Worm (Caenorhabditis elegans) whole organism, L3 larva: ENCODE results near the gene cal-3.

Source experiments
- aly-2 ChIP-seq: fragments of 150-350 bp; optimal IDR thresholded peaks from 2 replicates; lab custom pipeline; 2014; ENCODE audit warnings: missing biosample characterization, missing genetic modification characterization
- ceh-82 ChIP-seq: fragments of 150-350 bp; optimal IDR thresholded peaks from 2 replicates; lab custom pipeline; 2014; ENCODE audit warnings: missing biosample characterization, missing genetic modification characterization
- ceh-9 ChIP-seq: sonication (generic microtip); optimal IDR thresholded peaks from 2 replicates; lab custom pipeline; 2018; ENCODE audit warnings: missing biosample characterization, missing genetic modification characterization
- egl-27 ChIP-seq: sonication (generic microtip); optimal IDR thresholded peaks from 4 replicates; lab custom pipeline; 2017; ENCODE audit warnings: missing biosample characterization, missing genetic modification reagents, missing genetic modification characterization
- elt-1 ChIP-seq: fragments of 150-350 bp; optimal IDR thresholded peaks from 2 replicates; lab custom pipeline; 2014; ENCODE audit warnings: missing biosample characterization, missing genetic modification characterization
- fos-1 ChIP-seq: fragments of 150-350 bp; optimal IDR thresholded peaks from 2 replicates; lab custom pipeline; 2014; ENCODE audit warnings: missing biosample characterization, missing genetic modification characterization
- nhr-12 ChIP-seq: fragments of 150-350 bp; optimal IDR thresholded peaks from 2 replicates; lab custom pipeline; 2014; ENCODE audit warnings: missing biosample characterization, missing genetic modification characterization
- unc-39 ChIP-seq: sonication (generic microtip); optimal IDR thresholded peaks from 4 replicates; lab custom pipeline; 2017; ENCODE audit warnings: missing biosample characterization, missing genetic modification characterization
- unc-62 ChIP-seq: fragments of 150-350 bp; sonication (generic microtip); optimal IDR thresholded peaks from 4 replicates; lab custom pipeline; 2014; ENCODE audit warnings: missing biosample characterization, missing genetic modification reagents, missing genetic modification characterization
- ztf-4 ChIP-seq: fragments of 150-350 bp; optimal IDR thresholded peaks from 2 replicates; lab custom pipeline; 2014; ENCODE audit warnings: missing biosample characterization, missing genetic modification characterization

ce11 chrIV:3800952-3801351 lies 34.0 kb downstream of the cal-3 start, which contains the start of gene osm-3:
- TF ChIP-seq unc-62 (GFP tag; lab: Kevin White, UChicago) = no peak
- no peak for TF ChIP-seq aly-2 (tag; lab: Kevin White, UChicago)
- no peak for TF ChIP-seq ztf-4 (tag; lab: Kevin White, UChicago)
- no peak for TF ChIP-seq ceh-82
- no peak for TF ChIP-seq egl-27 (tag; lab: Kevin White, UChicago)
- no peak for TF ChIP-seq ceh-9 (tag; lab: Kevin White, UChicago)
- TF ChIP-seq fos-1 (tag; lab: Kevin White, UChicago) = no peak
- TF ChIP-seq unc-39 = no peak
- no peak for TF ChIP-seq elt-1 (tag; lab: Kevin White, UChicago)
- TF ChIP-seq nhr-12 (tag; lab: Kevin White, UChicago) = no peak
